Fruit fly (Drosophila melanogaster) whole organism, wandering third instar larva: ENCODE measurements around the gene Alp13.
A peak's percentile ranks its signal among the peaks of the same experiment; 100 is the strongest.

Experiments
- Abd-B ChIP-seq: fragments of >200 bp; optimal IDR thresholded peaks from 2 replicates; lab custom pipeline; 2017; ENCODE audit warnings: missing biosample characterization, missing genetic modification characterization
- CG32264 ChIP-seq: fragments of 200-800 bp; sonication (Bioruptor generic); optimal IDR thresholded peaks from 2 replicates; lab custom pipeline; 2016; ENCODE audit warnings: missing biosample characterization, missing genetic modification characterization
- CG9705 ChIP-seq: fragments of 200-800 bp; sonication (Bioruptor generic); optimal IDR thresholded peaks from 2 replicates; lab custom pipeline; 2018; ENCODE audit warnings: missing biosample characterization, mild to moderate bottlenecking, missing genetic modification characterization
- CrebA ChIP-seq: fragments of 200-800 bp; sonication (Bioruptor generic); optimal IDR thresholded peaks from 2 replicates; lab custom pipeline; 2016; ENCODE audit warnings: missing biosample characterization, mild to moderate bottlenecking, missing genetic modification characterization, borderline replicate concordance
- Dfd ChIP-seq: fragments of >200 bp; optimal IDR thresholded peaks from 2 replicates; lab custom pipeline; 2017; ENCODE audit warnings: missing biosample characterization, missing genetic modification characterization
- Dif ChIP-seq: fragments of 200-275, 200-300 bp; sonication (Bioruptor generic); optimal IDR thresholded peaks from 2 replicates; lab custom pipeline; 2018; ENCODE audit warnings: missing biosample characterization, missing genetic modification characterization; ENCODE audit not compliant: partially characterized antibody
- GATAd ChIP-seq: sonication (Bioruptor generic); optimal IDR thresholded peaks from 2 replicates; lab custom pipeline; 2016; ENCODE audit warnings: missing biosample characterization, missing genetic modification characterization
- HLH106 ChIP-seq: fragments of 200-800 bp; optimal IDR thresholded peaks from 3 replicates; lab custom pipeline; 2019; ENCODE audit warnings: missing biosample characterization, mild to moderate bottlenecking, missing genetic modification characterization, moderate library complexity
- Hnf4 ChIP-seq: fragments of 200-800 bp; sonication (Bioruptor generic); optimal IDR thresholded peaks from 2 replicates; lab custom pipeline; 2016; ENCODE audit warnings: missing biosample characterization, mild to moderate bottlenecking, missing genetic modification characterization
- Hr78 ChIP-seq: fragments of >200 bp; optimal IDR thresholded peaks from 2 replicates; lab custom pipeline; 2017; ENCODE audit warnings: missing biosample characterization, missing genetic modification characterization
- Hr83 ChIP-seq: fragments of 200-300 bp; sonication (Bioruptor generic); optimal IDR thresholded peaks from 2 replicates; lab custom pipeline; 2016; ENCODE audit warnings: missing biosample characterization, mild to moderate bottlenecking, missing genetic modification characterization, moderate library complexity; ENCODE audit not compliant: poor library complexity, severe bottlenecking
- Jra ChIP-seq: sonication (Bioruptor generic); optimal IDR thresholded peaks from 2 replicates; lab custom pipeline; 2016; ENCODE audit warnings: missing biosample characterization, missing genetic modification characterization
- Mio ChIP-seq: sonication (Bioruptor generic); optimal IDR thresholded peaks from 2 replicates; lab custom pipeline; 2016; ENCODE audit warnings: missing biosample characterization, missing genetic modification characterization
- Myc ChIP-seq: fragments of >200 bp; optimal IDR thresholded peaks from 2 replicates; lab custom pipeline; 2017
- N ChIP-seq: fragments of >200 bp; optimal IDR thresholded peaks from 2 replicates; lab custom pipeline; 2018; ENCODE audit warnings: missing biosample characterization, missing external identifiers, missing genetic modification characterization
- OdsH ChIP-seq: fragments of 200-800 bp; sonication (Bioruptor generic); optimal IDR thresholded peaks from 2 replicates; lab custom pipeline; 2016; ENCODE audit warnings: missing biosample characterization, mild to moderate bottlenecking, missing genetic modification characterization
- Rel ChIP-seq, 2 experiments: fragments of 200-800 bp; sonication (Bioruptor generic) in 1 of 2; optimal IDR thresholded peaks; 2 replicates in 1 of 2; 3 replicates in 1 of 2; lab custom pipeline; 2016 to 2019; ENCODE audit warnings: mild to moderate bottlenecking in 2 of 2, missing biosample characterization in 2 of 2, missing genetic modification characterization in 2 of 2, moderate library complexity in 1 of 2
- Sp1 ChIP-seq: fragments of 200-800 bp; sonication (Bioruptor generic); optimal IDR thresholded peaks from 3 replicates; lab custom pipeline; 2019; ENCODE audit warnings: missing biosample characterization, mild to moderate bottlenecking, missing genetic modification characterization, moderate library complexity
- Vsx2 ChIP-seq: fragments of 200-300, 225-300 bp; sonication (Bioruptor generic); optimal IDR thresholded peaks from 2 replicates; lab custom pipeline; 2018; ENCODE audit warnings: missing biosample characterization, missing genetic modification characterization; ENCODE audit not compliant: partially characterized antibody
- br ChIP-seq: fragments of 200-800 bp; sonication (Bioruptor generic); optimal IDR thresholded peaks from 2 replicates; lab custom pipeline; 2016; ENCODE audit warnings: missing biosample characterization, missing genetic modification characterization
- brk ChIP-seq: fragments of 200-800 bp; sonication (Bioruptor generic); optimal IDR thresholded peaks from 2 replicates; lab custom pipeline; 2016; ENCODE audit warnings: missing biosample characterization, mild to moderate bottlenecking, missing genetic modification characterization
- dmrt93B ChIP-seq: fragments of 200-800 bp; sonication (Bioruptor generic); optimal IDR thresholded peaks from 2 replicates; lab custom pipeline; 2018; ENCODE audit warnings: missing biosample characterization, mild to moderate bottlenecking, missing genetic modification characterization
- dsf ChIP-seq: sonication (Bioruptor generic); optimal IDR thresholded peaks from 2 replicates; lab custom pipeline; 2016; ENCODE audit warnings: missing biosample characterization, missing genetic modification characterization, borderline replicate concordance
- ey ChIP-seq: fragments of 200-800 bp; sonication (Bioruptor generic); optimal IDR thresholded peaks from 2 replicates; lab custom pipeline; 2016; ENCODE audit warnings: missing biosample characterization, missing genetic modification characterization
- foxo ChIP-seq, 2 experiments: fragments of 200-800 bp; sonication (Bioruptor generic); optimal IDR thresholded peaks; 2 replicates in 1 of 2; 3 replicates in 1 of 2; lab custom pipeline; 2016 to 2017; ENCODE audit warnings: missing biosample characterization in 2 of 2, missing genetic modification characterization in 2 of 2
- fru ChIP-seq: fragments of 200-800 bp; sonication (Bioruptor generic); optimal IDR thresholded peaks from 3 replicates; lab custom pipeline; 2016; ENCODE audit warnings: missing biosample characterization, mild to moderate bottlenecking, missing genetic modification characterization
- h ChIP-seq: fragments of 200-800 bp; sonication (Bioruptor generic); optimal IDR thresholded peaks from 3 replicates; lab custom pipeline; 2016; ENCODE audit warnings: missing biosample characterization, mild to moderate bottlenecking, missing genetic modification characterization
- jim ChIP-seq: fragments of 175-275, 200-325 bp; sonication (Bioruptor generic); optimal IDR thresholded peaks from 2 replicates; lab custom pipeline; 2016; ENCODE audit warnings: missing biosample characterization, mild to moderate bottlenecking, missing genetic modification characterization
- psq ChIP-seq: fragments of 200-800 bp; sonication (Bioruptor generic); optimal IDR thresholded peaks from 3 replicates; lab custom pipeline; 2017; ENCODE audit warnings: missing biosample characterization, mild to moderate bottlenecking, missing genetic modification characterization, moderate library complexity
- rgr ChIP-seq: fragments of 200-800 bp; sonication (Bioruptor generic); optimal IDR thresholded peaks from 3 replicates; lab custom pipeline; 2016; ENCODE audit warnings: missing biosample characterization, mild to moderate bottlenecking, missing genetic modification characterization
- sage ChIP-seq: fragments of 200-800 bp; sonication (Bioruptor generic); optimal IDR thresholded peaks from 2 replicates; lab custom pipeline; 2016; ENCODE audit warnings: missing biosample characterization, mild to moderate bottlenecking, missing genetic modification characterization
- sv ChIP-seq: fragments of 200-800 bp; sonication (Bioruptor generic); optimal IDR thresholded peaks from 3 replicates; lab custom pipeline; 2016; ENCODE audit warnings: missing biosample characterization, missing genetic modification characterization
- tai ChIP-seq: sonication (Bioruptor generic); optimal IDR thresholded peaks from 2 replicates; lab custom pipeline; 2016; ENCODE audit warnings: missing biosample characterization, missing genetic modification characterization
- usp ChIP-seq: fragments of >200 bp; optimal IDR thresholded peaks from 2 replicates; lab custom pipeline; 2017; ENCODE audit warnings: missing biosample characterization, missing genetic modification characterization
- woc ChIP-seq: sonication (Bioruptor generic); optimal IDR thresholded peaks from 2 replicates; lab custom pipeline; 2016; ENCODE audit warnings: missing biosample characterization, mild to moderate bottlenecking, missing genetic modification characterization

The Alp13 gene

DNA sequence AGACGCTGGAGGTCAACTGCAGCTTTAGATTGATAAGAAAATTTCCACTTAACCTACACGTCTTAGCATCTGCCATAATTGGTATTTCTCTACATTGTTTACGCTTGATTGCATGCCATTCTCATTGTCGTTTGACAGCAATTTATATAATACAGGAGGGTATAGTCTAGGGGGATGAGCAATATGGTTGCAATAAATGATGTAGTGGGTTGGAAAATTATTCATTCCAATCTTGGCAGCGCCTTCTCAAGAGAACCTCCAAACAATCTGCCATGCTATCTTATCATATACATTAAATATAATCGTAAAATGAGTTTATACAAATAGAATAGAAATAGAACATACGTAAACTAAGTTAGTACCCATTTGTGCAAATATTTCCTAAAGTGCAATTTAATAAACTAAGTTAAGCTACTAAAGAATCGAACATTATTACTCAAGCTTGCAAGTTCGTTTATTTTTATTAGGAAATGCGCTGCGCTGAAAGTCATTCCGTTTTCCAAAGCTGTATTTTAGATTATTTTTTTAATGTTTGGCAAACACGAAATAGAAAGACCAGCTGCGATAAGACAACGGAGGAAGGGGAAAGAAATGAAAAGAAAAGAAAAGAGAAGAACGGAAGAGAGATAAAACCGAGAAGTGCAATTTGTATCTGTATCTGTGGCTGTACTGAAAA is 3.4 kb upstream of the Alp13 start:
- no peak for TF ChIP-seq jim (GFP tag; lab: Kevin White, UChicago)
- no peak for TF ChIP-seq Dif (GFP tag; lab: Kevin White, UChicago)
- TF ChIP-seq tai, result no peak
- no peak for TF ChIP-seq Hr78 (GFP tag; lab: Kevin White, UChicago)
- no peak for TF ChIP-seq foxo (GFP tag; optimal IDR thresholded peaks at IDR 0.05; lab: Kevin White, UChicago)
- TF ChIP-seq sage, result no peak
- no peak for TF ChIP-seq N (GFP tag; lab: Kevin White, UChicago)
- TF ChIP-seq Abd-B (GFP tag; lab: Kevin White, UChicago), result no peak
- TF ChIP-seq fru (GFP tag; lab: Kevin White, UChicago), result no peak
- TF ChIP-seq sv (GFP tag; lab: Kevin White, UChicago), result no peak
- no peak for TF ChIP-seq usp (GFP tag; lab: Kevin White, UChicago)
- no peak for TF ChIP-seq Hnf4 (GFP tag; lab: Kevin White, UChicago)
- TF ChIP-seq woc (GFP tag; lab: Kevin White, UChicago), result no peak
- TF ChIP-seq dsf (GFP tag; lab: Kevin White, UChicago), result no peak
- TF ChIP-seq CG9705 (GFP tag; lab: Kevin White, UChicago), result no peak
- TF ChIP-seq Jra (GFP tag; lab: Kevin White, UChicago), result no peak
- TF ChIP-seq brk (GFP tag; lab: Kevin White, UChicago), result no peak
- TF ChIP-seq GATAd (GFP tag; lab: Kevin White, UChicago), result no peak
- TF ChIP-seq, all 38 proteins: peak for 0

DNA sequence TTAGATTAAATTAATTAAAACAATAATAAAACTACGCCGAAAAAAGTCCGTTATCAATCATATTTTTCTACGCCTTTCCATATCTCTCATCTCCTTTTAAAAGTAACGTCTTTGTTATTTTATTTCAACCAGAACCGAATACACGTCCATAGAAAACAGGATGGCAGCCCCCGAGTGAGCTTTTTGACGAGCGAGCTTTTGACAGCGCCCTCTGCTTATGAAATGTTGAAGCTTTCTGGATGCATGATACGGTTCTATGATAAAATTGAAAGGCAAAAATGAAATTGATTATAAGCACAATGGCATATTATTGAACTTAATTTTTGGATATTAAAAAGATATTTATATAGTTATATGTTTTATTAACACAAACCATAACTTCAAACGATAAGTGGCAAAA is 1.5 kb upstream of the Alp13 start:
- TF ChIP-seq Hr78 (GFP tag; lab: Kevin White, UChicago) (no peak), psq (GFP tag; lab: Kevin White, UChicago) (no peak), jim (GFP tag; lab: Kevin White, UChicago) (no peak), sv (GFP tag; lab: Kevin White, UChicago) (no peak), Dif (GFP tag; lab: Kevin White, UChicago) (no peak), brk (GFP tag; lab: Kevin White, UChicago) (peak; percentile 4), HLH106 (tag; lab: Kevin White, UChicago) (peak; percentile 26), sage (no peak), OdsH (GFP tag; lab: Kevin White, UChicago) (peak; percentile 6), Rel (GFP tag; optimal IDR thresholded peaks at IDR 0.05; lab: Kevin White, UChicago) (no peak), Rel (tag; optimal IDR thresholded peaks at IDR 0.05; lab: Kevin White, UChicago) (no peak), foxo (GFP tag; optimal IDR thresholded peaks at IDR 0.05; lab: Kevin White, UChicago) (peak in 1 of 2 experiments; percentile 24), Sp1 (GFP tag; lab: Kevin White, UChicago) (no peak), Mio (GFP tag; lab: Kevin White, UChicago) (no peak), Hnf4 (GFP tag; lab: Kevin White, UChicago) (no peak), usp (GFP tag; lab: Kevin White, UChicago) (no peak), dmrt93B (GFP tag; lab: Kevin White, UChicago) (no peak), h (GFP tag; lab: Kevin White, UChicago) (peak; percentile 23), CG32264 (no peak), dsf (GFP tag; lab: Kevin White, UChicago) (no peak), rgr (GFP tag; lab: Kevin White, UChicago) (peak; percentile 46), fru (GFP tag; lab: Kevin White, UChicago) (peak; percentile 17), Myc (lab: Kevin White, UChicago) (no peak), ey (GFP tag; lab: Kevin White, UChicago) (no peak), br (GFP tag; lab: Kevin White, UChicago) (peak; percentile 28), CrebA (no peak), Abd-B (GFP tag; lab: Kevin White, UChicago) (no peak), Hr83 (GFP tag; lab: Kevin White, UChicago) (peak; percentile 65), Jra (GFP tag; lab: Kevin White, UChicago) (no peak), Vsx2 (GFP tag; lab: Kevin White, UChicago) (no peak), N (GFP tag; lab: Kevin White, UChicago) (no peak)
- TF ChIP-seq, all 38 proteins: peak for 9

DNA sequence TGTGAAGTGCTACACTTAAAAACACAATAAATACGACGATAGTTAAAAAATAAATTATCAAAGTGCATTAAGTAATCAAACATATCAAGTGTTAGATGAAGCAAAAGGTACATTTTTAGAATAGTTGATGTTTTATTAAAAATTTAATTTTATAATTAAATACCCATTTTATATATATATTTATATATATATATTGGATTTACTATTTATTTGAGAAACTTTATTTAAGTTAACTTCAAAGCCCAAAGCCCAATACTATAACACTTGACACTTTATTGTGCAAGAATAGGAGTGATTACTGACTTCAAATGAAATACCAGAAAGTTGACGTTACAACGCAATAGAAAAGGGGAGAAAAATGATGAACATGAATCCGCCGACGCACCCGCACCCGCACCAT is 4.4 kb downstream of the Alp13 start, which contains the start of gene nerfin-2:
TSS of gene nerfin-2 (plus strand) at position 301 of the 400 bp plus-strand sequence.
- no peak for TF ChIP-seq psq (GFP tag; lab: Kevin White, UChicago)
- peak; percentile 25 for TF ChIP-seq Dfd
